Fruit fly (Drosophila melanogaster): ENCODE measurements around the gene CG31321.

CG31321 gene

dm6 chr3R:14361741-14362232, 51.6 kb downstream of the CG31321 start, which contains the start of gene Dnaaf5:
Dnaaf5 (minus strand) TSS chr3R:14361786.
- TF ChIP-seq woc (GFP tag; optimal IDR thresholded peaks at IDR 0.05) (peak; percentile 28), HLH106 (tag; optimal IDR thresholded peaks at IDR 0.05) (peak; percentile 18), fru (GFP tag; optimal IDR thresholded peaks at IDR 0.05) (peak; percentile 47), Dif (GFP tag; optimal IDR thresholded peaks at IDR 0.05; ENCODE audit: partially characterized antibody) (no peak), Jra (GFP tag; optimal IDR thresholded peaks at IDR 0.05) (peak; percentile 69), OdsH (GFP tag; optimal IDR thresholded peaks at IDR 0.05) (peak; percentile 22), Hr83 (GFP tag; optimal IDR thresholded peaks at IDR 0.05; ENCODE audit: poor library complexity, severe bottlenecking) (peak; percentile 41), ey (GFP tag; optimal IDR thresholded peaks at IDR 0.05) (peak; percentile 34), foxo (GFP tag; optimal IDR thresholded peaks at IDR 0.05) (peak; percentile 44 to 61), dl (GFP tag; optimal IDR thresholded peaks at IDR 0.05; ENCODE audit: insufficient read depth in 1 of 2, partially characterized antibody in 2 of 2) (no peak), Abd-B (GFP tag; optimal IDR thresholded peaks at IDR 0.05) (no peak), N (GFP tag; optimal IDR thresholded peaks at IDR 0.05) (no peak), h (GFP tag; optimal IDR thresholded peaks at IDR 0.05) (peak; percentile 78), lola (GFP tag; optimal IDR thresholded peaks at IDR 0.05) (no peak), CG32264 (GFP tag; optimal IDR thresholded peaks at IDR 0.05) (peak; percentile 11), rgr (GFP tag; optimal IDR thresholded peaks at IDR 0.05) (peak; percentile 77), Rel (GFP tag; optimal IDR thresholded peaks at IDR 0.05) (peak; percentile 5), Rel (tag; optimal IDR thresholded peaks at IDR 0.05) (peak; percentile 76), Dfd (GFP tag; optimal IDR thresholded peaks at IDR 0.05) (no peak), CG9705 (GFP tag; optimal IDR thresholded peaks at IDR 0.05) (no peak), psq (GFP tag; optimal IDR thresholded peaks at IDR 0.05) (peak; percentile 52), CrebA (GFP tag; optimal IDR thresholded peaks at IDR 0.05; ENCODE audit: borderline replicate concordance) (peak; percentile 20), Mio (GFP tag; optimal IDR thresholded peaks at IDR 0.05) (peak; percentile 24), Hr78 (GFP tag; optimal IDR thresholded peaks at IDR 0.05) (no peak), Sp1 (GFP tag; optimal IDR thresholded peaks at IDR 0.05) (peak; percentile 5), Hnf4 (GFP tag; optimal IDR thresholded peaks at IDR 0.05) (peak; percentile 31), Vsx2 (GFP tag; optimal IDR thresholded peaks at IDR 0.05; ENCODE audit: partially characterized antibody) (peak; percentile 84), pan (optimal IDR thresholded peaks at IDR 0.05) (no peak), Myc (optimal IDR thresholded peaks at IDR 0.05) (no peak), br (GFP tag; optimal IDR thresholded peaks at IDR 0.05) (peak; percentile 57)

DNA sequence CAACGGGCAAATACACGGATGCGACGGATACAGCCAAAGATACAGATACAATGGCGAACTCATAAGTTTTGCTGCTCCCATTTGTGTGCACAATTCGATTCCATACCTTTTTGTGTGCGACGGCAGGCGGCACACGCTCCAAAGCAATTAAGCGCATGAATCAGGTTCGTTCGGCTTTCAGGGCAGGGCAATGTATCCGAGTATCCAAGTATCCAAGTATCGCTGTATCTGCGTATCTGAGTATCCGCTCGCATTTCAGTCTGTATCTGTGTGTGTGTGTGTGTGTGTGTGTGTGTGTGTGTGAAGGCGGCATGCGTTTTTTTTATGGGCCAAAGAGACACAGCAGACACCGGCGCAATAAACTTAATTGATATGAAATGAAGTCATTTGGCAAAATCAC, 53.0 kb downstream of the CG31321 start:
- peak; percentile 4 for TF ChIP-seq Sp1 (GFP tag; optimal IDR thresholded peaks at IDR 0.05)
- TF ChIP-seq rgr (GFP tag; optimal IDR thresholded peaks at IDR 0.05) = no peak
- TF ChIP-seq dmrt93B (GFP tag; optimal IDR thresholded peaks at IDR 0.05) = no peak
- TF ChIP-seq sage (GFP tag; optimal IDR thresholded peaks at IDR 0.05) = no peak
- TF ChIP-seq woc (GFP tag; optimal IDR thresholded peaks at IDR 0.05) = no peak
- no peak for TF ChIP-seq pan (optimal IDR thresholded peaks at IDR 0.05)
- TF ChIP-seq CrebA (GFP tag; optimal IDR thresholded peaks at IDR 0.05; ENCODE audit: borderline replicate concordance) = no peak
- TF ChIP-seq dl (GFP tag; optimal IDR thresholded peaks at IDR 0.05; ENCODE audit: insufficient read depth in 1 of 2, partially characterized antibody in 2 of 2) = peak in 1 of 2 experiments; percentile 58
- no peak for TF ChIP-seq Abd-B (GFP tag; optimal IDR thresholded peaks at IDR 0.05)
- TF ChIP-seq jim (GFP tag; optimal IDR thresholded peaks at IDR 0.05) = no peak
- TF ChIP-seq psq (GFP tag; optimal IDR thresholded peaks at IDR 0.05) = peak; percentile 46
- TF ChIP-seq Dif (GFP tag; optimal IDR thresholded peaks at IDR 0.05; ENCODE audit: partially characterized antibody) = peak; percentile 48
- TF ChIP-seq Hr78 (GFP tag; optimal IDR thresholded peaks at IDR 0.05) = no peak
- TF ChIP-seq h (GFP tag; optimal IDR thresholded peaks at IDR 0.05) = peak; percentile 87
- TF ChIP-seq Hr83 (GFP tag; optimal IDR thresholded peaks at IDR 0.05; ENCODE audit: poor library complexity, severe bottlenecking) = peak; percentile 51
- TF ChIP-seq Vsx2 (GFP tag; optimal IDR thresholded peaks at IDR 0.05; ENCODE audit: partially characterized antibody) = peak; percentile 20
- TF ChIP-seq CG32264 (GFP tag; optimal IDR thresholded peaks at IDR 0.05) = no peak
- TF ChIP-seq sv (GFP tag; optimal IDR thresholded peaks at IDR 0.05) = no peak
- TF ChIP-seq HLH106 (tag; optimal IDR thresholded peaks at IDR 0.05) = no peak
- peak; percentile 49 for TF ChIP-seq br (GFP tag; optimal IDR thresholded peaks at IDR 0.05)
- TF ChIP-seq Rel (GFP tag; optimal IDR thresholded peaks at IDR 0.05) = peak; percentile 73
- peak; percentile 10 for TF ChIP-seq Rel (tag; optimal IDR thresholded peaks at IDR 0.05)
- TF ChIP-seq OdsH (GFP tag; optimal IDR thresholded peaks at IDR 0.05) = peak; percentile 1
- TF ChIP-seq Dfd (GFP tag; optimal IDR thresholded peaks at IDR 0.05) = peak; percentile 72
- TF ChIP-seq brk (GFP tag; optimal IDR thresholded peaks at IDR 0.05) = no peak

Measured in whole organism, wandering third instar larva.